Worm (Caenorhabditis elegans) whole organism, late embryonic: ENCODE data around the gene nas-25.

Experiments used
- C08G9.2 ChIP-seq: sonication (generic microtip); optimal IDR thresholded peaks from 2 replicates; lab custom pipeline; 2016; ENCODE audit warnings: mild to moderate bottlenecking, missing genetic modification characterization, moderate library complexity, missing compliant biosample characterization
- ceh-19 ChIP-seq: fragments of 200-800 bp; sonication (Bioruptor generic); optimal IDR thresholded peaks from 2 replicates; lab custom pipeline; 2018; ENCODE audit warnings: mild to moderate bottlenecking, missing genetic modification characterization, missing compliant biosample characterization
- ceh-24 ChIP-seq: sonication (generic microtip); optimal IDR thresholded peaks from 2 replicates; lab custom pipeline; 2016; ENCODE audit warnings: mild to moderate bottlenecking, missing genetic modification characterization, missing compliant biosample characterization
- ceh-34 ChIP-seq: sonication (generic microtip); optimal IDR thresholded peaks from 2 replicates; lab custom pipeline; 2016; ENCODE audit warnings: mild to moderate bottlenecking, missing genetic modification characterization, missing compliant biosample characterization
- ets-4 ChIP-seq: sonication (generic microtip); optimal IDR thresholded peaks from 2 replicates; lab custom pipeline; 2016; ENCODE audit warnings: missing genetic modification characterization, missing compliant biosample characterization
- gmeb-2 ChIP-seq: sonication (generic microtip); optimal IDR thresholded peaks from 2 replicates; lab custom pipeline; 2016; ENCODE audit warnings: missing genetic modification characterization, inconsistent platforms, missing compliant biosample characterization
- hlh-13 ChIP-seq: fragments of 200-800 bp; sonication (Bioruptor generic); optimal IDR thresholded peaks from 2 replicates; lab custom pipeline; 2018; ENCODE audit warnings: mild to moderate bottlenecking, missing genetic modification characterization, missing compliant biosample characterization
- hlh-15 ChIP-seq: sonication (generic microtip); optimal IDR thresholded peaks from 2 replicates; lab custom pipeline; 2016; ENCODE audit warnings: missing genetic modification characterization, missing compliant biosample characterization
- lin-11 ChIP-seq: fragments of 200-800 bp; sonication (Bioruptor generic); optimal IDR thresholded peaks from 2 replicates; lab custom pipeline; 2018; ENCODE audit warnings: mild to moderate bottlenecking, missing genetic modification characterization, missing compliant biosample characterization
- odd-2 ChIP-seq: sonication (generic microtip); optimal IDR thresholded peaks from 2 replicates; lab custom pipeline; 2017; ENCODE audit warnings: antibody characterized with exemption, mild to moderate bottlenecking, missing genetic modification characterization, missing compliant biosample characterization
- pha-4 ChIP-seq: fragments of 150-350 bp; optimal IDR thresholded peaks from 2 replicates; lab custom pipeline; 2018; ENCODE audit warnings: missing biosample characterization, missing genetic modification reagents, missing genetic modification characterization

DNA sequence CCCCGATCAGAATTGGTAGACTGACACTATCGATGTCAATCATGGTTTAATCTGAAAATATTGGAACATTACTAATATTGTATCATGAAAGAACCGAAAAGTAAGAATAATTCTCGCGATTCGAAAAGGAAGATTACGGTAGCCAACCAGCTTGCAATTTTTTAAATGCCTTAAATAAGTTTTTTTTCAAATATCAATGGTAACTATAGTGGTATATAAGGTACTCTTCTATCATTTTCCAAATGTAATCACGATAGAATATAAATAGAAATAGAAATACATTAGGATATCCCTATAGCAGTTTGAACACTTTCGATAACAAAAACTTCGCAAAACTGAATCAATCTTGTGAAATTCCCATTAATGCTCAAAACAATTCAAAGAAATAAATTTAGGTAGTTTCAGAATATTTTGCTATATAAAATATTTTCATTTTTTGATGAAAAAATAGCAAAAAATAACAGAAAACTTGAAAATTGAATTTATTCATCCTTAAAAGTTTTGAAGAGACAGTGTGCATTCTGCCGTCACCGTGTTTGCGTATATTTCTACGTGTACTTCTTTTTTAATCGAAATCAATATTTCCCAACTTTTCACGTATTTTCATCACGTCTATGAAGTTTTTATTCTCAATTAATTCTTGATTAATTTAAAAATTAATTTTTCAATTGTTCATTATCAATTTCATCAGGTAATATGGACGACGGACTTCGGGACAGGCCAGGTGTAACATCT, 15.0 kb upstream of the nas-25 start, which contains the start of the genes F46C5.9 and rer-1:
- no peak for TF ChIP-seq ceh-19 (GFP tag; lab: Kevin White, UChicago)
- TF ChIP-seq hlh-13 (GFP tag; lab: Kevin White, UChicago), result no peak
- TF ChIP-seq ceh-24 (tag; lab: Kevin White, UChicago), result no peak
- no peak for TF ChIP-seq ceh-34 (tag; lab: Kevin White, UChicago)
- TF ChIP-seq lin-11 (tag; lab: Kevin White, UChicago), result no peak
- no peak for TF ChIP-seq hlh-15 (tag; lab: Kevin White, UChicago)
- no peak for TF ChIP-seq ets-4 (tag; lab: Kevin White, UChicago)
- no peak for TF ChIP-seq odd-2 (tag; lab: Kevin White, UChicago)
- TF ChIP-seq pha-4 (tag; lab: Kevin White, UChicago), result no peak
- no peak for TF ChIP-seq C08G9.2 (tag; lab: Kevin White, UChicago)
- no peak for TF ChIP-seq gmeb-2 (tag; lab: Kevin White, UChicago)
